Worm (Caenorhabditis elegans): ENCODE results near the gene nhr-222.

- TF ChIP-seq lsy-2 (tag; optimal IDR thresholded peaks at IDR 0.05), result no peak
- TF ChIP-seq nhr-28 (tag; optimal IDR thresholded peaks at IDR 0.05), result no peak
- TF ChIP-seq daf-12 (tag; optimal IDR thresholded peaks at IDR 0.05), result no peak
- TF ChIP-seq lin-13 (GFP tag; optimal IDR thresholded peaks at IDR 0.05), result no peak
- TF ChIP-seq zfp-2 (tag; optimal IDR thresholded peaks at IDR 0.05), result no peak
- no peak for TF ChIP-seq ceh-82 (tag; optimal IDR thresholded peaks at IDR 0.05)
- TF ChIP-seq nhr-11 (tag; optimal IDR thresholded peaks at IDR 0.05), result no peak
Measured at ce11 chrV:3535260-3535659, 8.0 kb downstream of the nhr-222 start, which contains the start of gene nhr-221.

All from whole organism, L4 larva.